Fruit fly (Drosophila melanogaster) whole organism, wandering third instar larva: ENCODE data around the gene CG10286.

Source experiments
- Abd-B ChIP-seq: fragments of >200 bp; optimal IDR thresholded peaks from 2 replicates; lab custom pipeline; 2017; ENCODE audit warnings: missing biosample characterization, missing genetic modification characterization
- CG32264 ChIP-seq: fragments of 200-800 bp; sonication (Bioruptor generic); optimal IDR thresholded peaks from 2 replicates; lab custom pipeline; 2016; ENCODE audit warnings: missing biosample characterization, missing genetic modification characterization
- CG9705 ChIP-seq: fragments of 200-800 bp; sonication (Bioruptor generic); optimal IDR thresholded peaks from 2 replicates; lab custom pipeline; 2018; ENCODE audit warnings: missing biosample characterization, mild to moderate bottlenecking, missing genetic modification characterization
- CrebA ChIP-seq: fragments of 200-800 bp; sonication (Bioruptor generic); optimal IDR thresholded peaks from 2 replicates; lab custom pipeline; 2016; ENCODE audit warnings: missing biosample characterization, mild to moderate bottlenecking, missing genetic modification characterization, borderline replicate concordance
- Dfd ChIP-seq: fragments of >200 bp; optimal IDR thresholded peaks from 2 replicates; lab custom pipeline; 2017; ENCODE audit warnings: missing biosample characterization, missing genetic modification characterization
- Dif ChIP-seq: fragments of 200-275, 200-300 bp; sonication (Bioruptor generic); optimal IDR thresholded peaks from 2 replicates; lab custom pipeline; 2018; ENCODE audit warnings: missing biosample characterization, missing genetic modification characterization; ENCODE audit not compliant: partially characterized antibody
- GATAd ChIP-seq: sonication (Bioruptor generic); optimal IDR thresholded peaks from 2 replicates; lab custom pipeline; 2016; ENCODE audit warnings: missing biosample characterization, missing genetic modification characterization
- HLH106 ChIP-seq: fragments of 200-800 bp; optimal IDR thresholded peaks from 3 replicates; lab custom pipeline; 2019; ENCODE audit warnings: missing biosample characterization, mild to moderate bottlenecking, missing genetic modification characterization, moderate library complexity
- Hnf4 ChIP-seq: fragments of 200-800 bp; sonication (Bioruptor generic); optimal IDR thresholded peaks from 2 replicates; lab custom pipeline; 2016; ENCODE audit warnings: missing biosample characterization, mild to moderate bottlenecking, missing genetic modification characterization
- Hr78 ChIP-seq: fragments of >200 bp; optimal IDR thresholded peaks from 2 replicates; lab custom pipeline; 2017; ENCODE audit warnings: missing biosample characterization, missing genetic modification characterization
- Hr83 ChIP-seq: fragments of 200-300 bp; sonication (Bioruptor generic); optimal IDR thresholded peaks from 2 replicates; lab custom pipeline; 2016; ENCODE audit warnings: missing biosample characterization, mild to moderate bottlenecking, missing genetic modification characterization, moderate library complexity; ENCODE audit not compliant: poor library complexity, severe bottlenecking
- Jra ChIP-seq: sonication (Bioruptor generic); optimal IDR thresholded peaks from 2 replicates; lab custom pipeline; 2016; ENCODE audit warnings: missing biosample characterization, missing genetic modification characterization
- Mio ChIP-seq: sonication (Bioruptor generic); optimal IDR thresholded peaks from 2 replicates; lab custom pipeline; 2016; ENCODE audit warnings: missing biosample characterization, missing genetic modification characterization
- Myc ChIP-seq: fragments of >200 bp; optimal IDR thresholded peaks from 2 replicates; lab custom pipeline; 2017
- N ChIP-seq: fragments of >200 bp; optimal IDR thresholded peaks from 2 replicates; lab custom pipeline; 2018; ENCODE audit warnings: missing biosample characterization, missing external identifiers, missing genetic modification characterization
- OdsH ChIP-seq: fragments of 200-800 bp; sonication (Bioruptor generic); optimal IDR thresholded peaks from 2 replicates; lab custom pipeline; 2016; ENCODE audit warnings: missing biosample characterization, mild to moderate bottlenecking, missing genetic modification characterization
- Rel ChIP-seq, 2 experiments: fragments of 200-800 bp; sonication (Bioruptor generic) in 1 of 2; optimal IDR thresholded peaks; 2 replicates in 1 of 2; 3 replicates in 1 of 2; lab custom pipeline; 2016 to 2019; ENCODE audit warnings: mild to moderate bottlenecking in 2 of 2, missing biosample characterization in 2 of 2, missing genetic modification characterization in 2 of 2, moderate library complexity in 1 of 2
- Sp1 ChIP-seq: fragments of 200-800 bp; sonication (Bioruptor generic); optimal IDR thresholded peaks from 3 replicates; lab custom pipeline; 2019; ENCODE audit warnings: missing biosample characterization, mild to moderate bottlenecking, missing genetic modification characterization, moderate library complexity
- Vsx2 ChIP-seq: fragments of 200-300, 225-300 bp; sonication (Bioruptor generic); optimal IDR thresholded peaks from 2 replicates; lab custom pipeline; 2018; ENCODE audit warnings: missing biosample characterization, missing genetic modification characterization; ENCODE audit not compliant: partially characterized antibody
- br ChIP-seq: fragments of 200-800 bp; sonication (Bioruptor generic); optimal IDR thresholded peaks from 2 replicates; lab custom pipeline; 2016; ENCODE audit warnings: missing biosample characterization, missing genetic modification characterization
- brk ChIP-seq: fragments of 200-800 bp; sonication (Bioruptor generic); optimal IDR thresholded peaks from 2 replicates; lab custom pipeline; 2016; ENCODE audit warnings: missing biosample characterization, mild to moderate bottlenecking, missing genetic modification characterization
- dl ChIP-seq, 2 experiments: fragments of 175-275, 200-275 bp in 1 of 2; fragments of 200-275 bp in 1 of 2; sonication (Bioruptor generic); optimal IDR thresholded peaks; lab custom pipeline; 2018; ENCODE audit warnings: mild to moderate bottlenecking in 2 of 2, missing biosample characterization in 2 of 2, missing genetic modification characterization in 2 of 2, moderate library complexity in 2 of 2; ENCODE audit not compliant: partially characterized antibody in 2 of 2, insufficient read depth in 1 of 2
- dmrt93B ChIP-seq: fragments of 200-800 bp; sonication (Bioruptor generic); optimal IDR thresholded peaks from 2 replicates; lab custom pipeline; 2018; ENCODE audit warnings: missing biosample characterization, mild to moderate bottlenecking, missing genetic modification characterization
- dsf ChIP-seq: sonication (Bioruptor generic); optimal IDR thresholded peaks from 2 replicates; lab custom pipeline; 2016; ENCODE audit warnings: missing biosample characterization, missing genetic modification characterization, borderline replicate concordance
- ey ChIP-seq: fragments of 200-800 bp; sonication (Bioruptor generic); optimal IDR thresholded peaks from 2 replicates; lab custom pipeline; 2016; ENCODE audit warnings: missing biosample characterization, missing genetic modification characterization
- foxo ChIP-seq, 2 experiments: fragments of 200-800 bp; sonication (Bioruptor generic); optimal IDR thresholded peaks; 2 replicates in 1 of 2; 3 replicates in 1 of 2; lab custom pipeline; 2016 to 2017; ENCODE audit warnings: missing biosample characterization in 2 of 2, missing genetic modification characterization in 2 of 2
- fru ChIP-seq: fragments of 200-800 bp; sonication (Bioruptor generic); optimal IDR thresholded peaks from 3 replicates; lab custom pipeline; 2016; ENCODE audit warnings: missing biosample characterization, mild to moderate bottlenecking, missing genetic modification characterization
- h ChIP-seq: fragments of 200-800 bp; sonication (Bioruptor generic); optimal IDR thresholded peaks from 3 replicates; lab custom pipeline; 2016; ENCODE audit warnings: missing biosample characterization, mild to moderate bottlenecking, missing genetic modification characterization
- jim ChIP-seq: fragments of 175-275, 200-325 bp; sonication (Bioruptor generic); optimal IDR thresholded peaks from 2 replicates; lab custom pipeline; 2016; ENCODE audit warnings: missing biosample characterization, mild to moderate bottlenecking, missing genetic modification characterization
- lola ChIP-seq: fragments of >200 bp; optimal IDR thresholded peaks from 2 replicates; lab custom pipeline; 2017; ENCODE audit warnings: missing biosample characterization, missing genetic modification characterization
- pan ChIP-seq: fragments of >200 bp; optimal IDR thresholded peaks from 2 replicates; lab custom pipeline; 2017
- psq ChIP-seq: fragments of 200-800 bp; sonication (Bioruptor generic); optimal IDR thresholded peaks from 3 replicates; lab custom pipeline; 2017; ENCODE audit warnings: missing biosample characterization, mild to moderate bottlenecking, missing genetic modification characterization, moderate library complexity
- rgr ChIP-seq: fragments of 200-800 bp; sonication (Bioruptor generic); optimal IDR thresholded peaks from 3 replicates; lab custom pipeline; 2016; ENCODE audit warnings: missing biosample characterization, mild to moderate bottlenecking, missing genetic modification characterization
- sage ChIP-seq: fragments of 200-800 bp; sonication (Bioruptor generic); optimal IDR thresholded peaks from 2 replicates; lab custom pipeline; 2016; ENCODE audit warnings: missing biosample characterization, mild to moderate bottlenecking, missing genetic modification characterization
- sv ChIP-seq: fragments of 200-800 bp; sonication (Bioruptor generic); optimal IDR thresholded peaks from 3 replicates; lab custom pipeline; 2016; ENCODE audit warnings: missing biosample characterization, missing genetic modification characterization
- tai ChIP-seq: sonication (Bioruptor generic); optimal IDR thresholded peaks from 2 replicates; lab custom pipeline; 2016; ENCODE audit warnings: missing biosample characterization, missing genetic modification characterization
- usp ChIP-seq: fragments of >200 bp; optimal IDR thresholded peaks from 2 replicates; lab custom pipeline; 2017; ENCODE audit warnings: missing biosample characterization, missing genetic modification characterization
- woc ChIP-seq: sonication (Bioruptor generic); optimal IDR thresholded peaks from 2 replicates; lab custom pipeline; 2016; ENCODE audit warnings: missing biosample characterization, mild to moderate bottlenecking, missing genetic modification characterization

Gene CG10286

DNA sequence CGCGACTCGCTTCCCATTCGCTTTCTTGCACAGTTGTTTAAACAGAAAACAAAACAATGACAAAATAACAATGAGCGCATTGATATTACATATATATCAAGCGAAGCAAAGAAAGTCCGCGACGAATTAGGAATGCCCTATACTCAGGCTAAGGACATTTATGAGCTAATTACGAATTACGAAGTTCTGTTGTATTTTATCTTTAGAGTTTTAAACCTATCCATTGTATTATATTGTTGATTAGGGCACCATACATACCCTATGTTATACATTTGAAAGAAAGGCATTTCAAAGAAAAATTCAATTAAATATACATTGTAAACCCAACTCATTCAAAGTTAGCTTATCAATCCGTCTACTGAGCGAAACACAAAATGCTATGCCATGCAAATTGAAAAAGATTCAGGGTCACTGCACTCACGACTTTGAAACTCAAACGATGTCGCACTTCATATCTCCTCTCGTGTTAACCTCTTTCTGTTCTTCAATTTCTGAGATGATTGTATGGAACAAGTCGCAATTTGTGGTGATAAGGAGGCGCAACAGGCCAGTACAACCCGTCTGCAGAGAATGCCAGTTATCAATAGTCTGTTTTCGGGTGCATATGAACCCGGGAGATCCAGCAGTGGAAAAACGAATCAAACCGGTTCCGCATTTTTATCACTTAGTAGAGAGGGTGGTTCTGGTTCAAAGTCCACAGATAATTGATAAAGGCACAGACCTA is 27.0 kb downstream of the CG10286 start:
- TF ChIP-seq Rel (GFP tag; optimal IDR thresholded peaks at IDR 0.05; lab: Kevin White, UChicago) = no peak
- TF ChIP-seq Rel (tag; optimal IDR thresholded peaks at IDR 0.05; lab: Kevin White, UChicago) = peak; percentile 32
- no peak for TF ChIP-seq lola (GFP tag; lab: Kevin White, UChicago)
- no peak for TF ChIP-seq Myc (lab: Kevin White, UChicago)
- TF ChIP-seq CG9705 (GFP tag; lab: Kevin White, UChicago) = no peak
- TF ChIP-seq Hr83 = peak; percentile 69
- TF ChIP-seq CG32264 = peak; percentile 42
- TF ChIP-seq brk = peak; percentile 50
- TF ChIP-seq Vsx2 (GFP tag; lab: Kevin White, UChicago) = no peak
- peak; percentile 79 for TF ChIP-seq ey (GFP tag; lab: Kevin White, UChicago)
- TF ChIP-seq fru (GFP tag; lab: Kevin White, UChicago) = peak; percentile 85
- TF ChIP-seq HLH106 = peak; percentile 70
- no peak for TF ChIP-seq jim (GFP tag; lab: Kevin White, UChicago)
- peak; percentile 69 for TF ChIP-seq tai
- TF ChIP-seq rgr = peak; percentile 81
- TF ChIP-seq dmrt93B (GFP tag; lab: Kevin White, UChicago) = peak; percentile 61
- TF ChIP-seq CrebA (GFP tag; lab: Kevin White, UChicago) = no peak
- peak in 1 of 2 experiments; percentile 82 for TF ChIP-seq foxo (GFP tag; optimal IDR thresholded peaks at IDR 0.05; lab: Kevin White, UChicago)
- TF ChIP-seq psq (GFP tag; lab: Kevin White, UChicago) = peak; percentile 89
- no peak for TF ChIP-seq pan (lab: Kevin White, UChicago)
- TF ChIP-seq sage (GFP tag; lab: Kevin White, UChicago) = peak; percentile 69
- peak; percentile 76 for TF ChIP-seq Sp1
- no peak for TF ChIP-seq Abd-B (GFP tag; lab: Kevin White, UChicago)
- TF ChIP-seq h (GFP tag; lab: Kevin White, UChicago) = peak; percentile 83
- peak; percentile 80 for TF ChIP-seq br (GFP tag; lab: Kevin White, UChicago)
- peak; percentile 76 for TF ChIP-seq woc
- peak; percentile 73 for TF ChIP-seq Hnf4 (GFP tag; lab: Kevin White, UChicago)
- no peak for TF ChIP-seq Mio (GFP tag; lab: Kevin White, UChicago)
- peak; percentile 77 for TF ChIP-seq OdsH (GFP tag; lab: Kevin White, UChicago)
- TF ChIP-seq dsf (GFP tag; lab: Kevin White, UChicago) = peak; percentile 52

DNA sequence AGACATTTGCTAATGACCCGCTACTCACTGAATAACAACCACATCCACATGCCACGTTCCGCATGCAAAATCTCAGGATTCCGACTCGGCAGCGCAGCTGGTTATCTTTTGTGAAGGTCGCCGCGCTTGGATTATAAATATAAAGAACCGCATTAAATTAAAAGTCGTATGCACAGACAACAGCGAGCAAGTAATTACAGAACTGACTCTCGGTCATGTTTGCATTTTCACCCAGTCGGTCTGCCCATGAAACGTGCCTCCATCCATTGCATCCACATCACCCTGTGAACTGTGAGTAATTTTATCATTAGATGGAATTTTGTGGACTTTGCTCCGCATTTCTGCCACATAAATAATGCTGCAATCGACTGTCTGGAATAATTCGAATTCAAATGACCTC is 27.8 kb downstream of the CG10286 start:
- no peak for TF ChIP-seq h (GFP tag; lab: Kevin White, UChicago)
- no peak for TF ChIP-seq Rel (GFP tag; optimal IDR thresholded peaks at IDR 0.05; lab: Kevin White, UChicago)
- peak; percentile 30 for TF ChIP-seq Rel (tag; optimal IDR thresholded peaks at IDR 0.05; lab: Kevin White, UChicago)

DNA sequence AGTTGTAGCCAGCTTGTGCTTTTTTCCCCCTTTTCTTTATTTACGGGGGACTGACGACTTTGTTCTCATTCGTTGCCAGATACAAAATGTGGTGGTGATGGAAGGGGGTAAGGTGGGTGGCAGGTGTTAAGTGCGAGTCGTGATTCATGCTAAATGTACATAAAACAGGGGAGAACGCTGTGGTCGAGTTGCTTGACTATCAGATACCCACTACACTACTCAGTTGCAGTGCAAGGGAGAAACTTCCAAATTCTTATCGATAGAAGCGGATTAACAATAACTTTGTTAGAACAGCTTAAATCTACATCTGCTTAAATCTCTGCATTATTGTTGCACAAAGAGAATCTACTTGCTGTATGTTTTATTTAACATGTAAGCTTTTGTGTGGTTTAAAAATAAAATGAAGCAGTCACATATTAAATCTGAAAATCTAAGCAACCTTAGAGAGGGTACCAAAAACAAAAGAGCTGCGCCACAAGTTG is 28.9 kb downstream of the CG10286 start:
- TF ChIP-seq jim (GFP tag; lab: Kevin White, UChicago) = no peak
- TF ChIP-seq Hr83 = no peak
- TF ChIP-seq Sp1 = peak; percentile 61
- TF ChIP-seq sv (GFP tag; lab: Kevin White, UChicago) = no peak
- TF ChIP-seq foxo (GFP tag; optimal IDR thresholded peaks at IDR 0.05; lab: Kevin White, UChicago) = peak in 1 of 2 experiments; percentile 78
- peak; percentile 65 for TF ChIP-seq br (GFP tag; lab: Kevin White, UChicago)
- TF ChIP-seq lola (GFP tag; lab: Kevin White, UChicago) = no peak
- TF ChIP-seq dsf (GFP tag; lab: Kevin White, UChicago) = no peak
- no peak for TF ChIP-seq sage (GFP tag; lab: Kevin White, UChicago)
- TF ChIP-seq HLH106 = peak; percentile 73
- TF ChIP-seq woc = peak; percentile 25
- TF ChIP-seq Dif = no peak
- peak; percentile 79 for TF ChIP-seq fru (GFP tag; lab: Kevin White, UChicago)
- TF ChIP-seq ey (GFP tag; lab: Kevin White, UChicago) = peak; percentile 74
- TF ChIP-seq Jra (GFP tag; lab: Kevin White, UChicago) = peak; percentile 60
- peak; percentile 22 for TF ChIP-seq CG9705 (GFP tag; lab: Kevin White, UChicago)
- TF ChIP-seq rgr = peak; percentile 71
- TF ChIP-seq dl (GFP tag; optimal IDR thresholded peaks at IDR 0.05; lab: Kevin White, UChicago; ENCODE audit: insufficient read depth in 1 of 2, partially characterized antibody in 2 of 2) = no peak
- TF ChIP-seq Myc (lab: Kevin White, UChicago) = no peak
- no peak for TF ChIP-seq pan (lab: Kevin White, UChicago)
- TF ChIP-seq OdsH (GFP tag; lab: Kevin White, UChicago) = peak; percentile 74
- no peak for TF ChIP-seq brk
- peak; percentile 8 for TF ChIP-seq CG32264
- no peak for TF ChIP-seq GATAd (GFP tag; lab: Kevin White, UChicago)
- TF ChIP-seq Vsx2 (GFP tag; lab: Kevin White, UChicago) = no peak
- peak; percentile 49 for TF ChIP-seq dmrt93B (GFP tag; lab: Kevin White, UChicago)
- TF ChIP-seq Hr78 = no peak
- TF ChIP-seq CrebA (GFP tag; lab: Kevin White, UChicago) = no peak
- no peak for TF ChIP-seq N (GFP tag; lab: Kevin White, UChicago)
- no peak for TF ChIP-seq Dfd (GFP tag; lab: Kevin White, UChicago)
- peak; percentile 33 for TF ChIP-seq Hnf4 (GFP tag; lab: Kevin White, UChicago)
- no peak for TF ChIP-seq Mio (GFP tag; lab: Kevin White, UChicago)
- peak; percentile 70 for TF ChIP-seq h (GFP tag; lab: Kevin White, UChicago)
- no peak for TF ChIP-seq Abd-B (GFP tag; lab: Kevin White, UChicago)
- TF ChIP-seq Rel (GFP tag; optimal IDR thresholded peaks at IDR 0.05; lab: Kevin White, UChicago) = no peak
- TF ChIP-seq Rel (tag; optimal IDR thresholded peaks at IDR 0.05; lab: Kevin White, UChicago) = peak; percentile 80
- TF ChIP-seq psq (GFP tag; lab: Kevin White, UChicago) = peak; percentile 61
- no peak for TF ChIP-seq tai
- no peak for TF ChIP-seq usp (GFP tag; lab: Kevin White, UChicago)
